Worm (Caenorhabditis elegans) whole organism, young adult: ENCODE data around the gene ttr-47.

Experiments
- B0035.1 ChIP-seq: sonication (generic microtip); optimal IDR thresholded peaks from 2 replicates; lab custom pipeline; 2016; ENCODE audit warnings: missing genetic modification characterization, mild to moderate bottlenecking, missing compliant biosample characterization, missing genotype, missing genetic modification reagents
- B0261.1 ChIP-seq: sonication (generic microtip); optimal IDR thresholded peaks from 2 replicates; lab custom pipeline; 2016; ENCODE audit warnings: mild to moderate bottlenecking, missing genetic modification characterization, moderate library complexity, missing compliant biosample characterization
- B0336.3 ChIP-seq: fragments of 200-800 bp; sonication (Bioruptor generic); IDR thresholded peaks from 2 replicates; pipeline ENCODE4 v1.3.6; 2022; ENCODE audit warnings: missing genetic modification characterization, missing compliant biosample characterization
- F37B4.10 ChIP-seq: fragments of 200-800 bp; sonication (Bioruptor generic); IDR thresholded peaks from 2 replicates; pipeline ENCODE4 v1.3.6; 2022; ENCODE audit warnings: missing genetic modification characterization, missing compliant biosample characterization
- F57A8.1 ChIP-seq: fragments of 200-800 bp; sonication (Bioruptor generic); optimal IDR thresholded peaks from 2 replicates; lab custom pipeline; 2018; ENCODE audit warnings: mild to moderate bottlenecking, missing genetic modification characterization, moderate library complexity, missing compliant biosample characterization
- K12H6.12 ChIP-seq: fragments of 200-800 bp; sonication (Bioruptor generic); optimal IDR thresholded peaks from 2 replicates; lab custom pipeline; 2018; ENCODE audit warnings: mild to moderate bottlenecking, missing genetic modification characterization, missing compliant biosample characterization
- Y67H2A.10 ChIP-seq: fragments of 200-800 bp; sonication (Bioruptor generic); conservative IDR thresholded peaks from 2 replicates; pipeline ENCODE4 v1.3.6; 2022; ENCODE audit warnings: missing genetic modification reagents, missing genetic modification characterization, missing compliant biosample characterization
- Y79H2A.3 ChIP-seq: fragments of 200-800 bp; sonication (Bioruptor generic); conservative IDR thresholded peaks from 2 replicates; pipeline ENCODE4 v1.3.6; 2022; ENCODE audit warnings: missing genetic modification reagents, missing genetic modification characterization, missing compliant biosample characterization
- ama-1 ChIP-seq, 3 experiments: fragments of 150-350 bp in 1 of 3; sonication (generic microtip) in 2 of 3; optimal IDR thresholded peaks; 2 replicates each; lab custom pipeline; 2014 to 2018; ENCODE audit warnings: missing biosample characterization in 2 of 3, missing genetic modification characterization in 2 of 3, missing genetic modification reagents in 2 of 3
- attf-5 ChIP-seq: fragments of 200-800 bp; sonication (Bioruptor generic); optimal IDR thresholded peaks from 2 replicates; lab custom pipeline; 2018; ENCODE audit warnings: mild to moderate bottlenecking, missing genetic modification characterization, missing compliant biosample characterization
- attf-6 ChIP-seq: fragments of 200-800 bp; sonication (Bioruptor generic); IDR thresholded peaks from 2 replicates; pipeline ENCODE4 v1.3.6; 2022; ENCODE audit warnings: missing genetic modification reagents, missing genetic modification characterization, missing compliant biosample characterization
- cebp-1 ChIP-seq, 2 experiments: fragments of 200-800 bp in 1 of 2; sonication (Bioruptor generic) in 1 of 2; sonication (generic microtip) in 1 of 2; IDR thresholded peaks in 1 of 2; optimal IDR thresholded peaks in 1 of 2; 2 replicates each; pipeline versions ENCODE4 v1.3.6 to Lab custom; 2017 to 2022; ENCODE audit warnings: missing compliant biosample characterization in 2 of 2, missing genetic modification characterization in 2 of 2, mild to moderate bottlenecking in 1 of 2, missing genetic modification reagents in 1 of 2, moderate library complexity in 1 of 2
- cebp-2 ChIP-seq: fragments of 200-800 bp; sonication (Bioruptor generic); IDR thresholded peaks from 2 replicates; pipeline ENCODE4 v1.3.6; 2022; ENCODE audit warnings: missing genetic modification characterization, missing compliant biosample characterization
- ceh-100 ChIP-seq: fragments of 200-800 bp; sonication (Bioruptor generic); IDR thresholded peaks from 2 replicates; pipeline ENCODE4 v1.3.6; 2022; ENCODE audit warnings: missing genetic modification reagents, missing genetic modification characterization, missing compliant biosample characterization
- ceh-58 ChIP-seq: fragments of 200-800 bp; sonication (Bioruptor generic); IDR thresholded peaks from 2 replicates; pipeline ENCODE4 v1.3.6; 2022; ENCODE audit warnings: missing genetic modification characterization, missing compliant biosample characterization
- ceh-79 ChIP-seq: sonication (generic microtip); optimal IDR thresholded peaks from 2 replicates; lab custom pipeline; 2017; ENCODE audit warnings: mild to moderate bottlenecking, missing genetic modification characterization, missing compliant biosample characterization
- chd-7 ChIP-seq: sonication (generic microtip); optimal IDR thresholded peaks from 2 replicates; lab custom pipeline; 2016; ENCODE audit warnings: mild to moderate bottlenecking, missing genetic modification characterization, moderate library complexity, missing compliant biosample characterization
- die-1 ChIP-seq: sonication (generic microtip); optimal IDR thresholded peaks from 2 replicates; lab custom pipeline; 2016; ENCODE audit warnings: missing genotype, mild to moderate bottlenecking, missing genetic modification characterization, missing compliant biosample characterization
- dox-1 ChIP-seq: fragments of 200-800 bp; sonication (Bioruptor generic); IDR thresholded peaks from 2 replicates; pipeline ENCODE4 v1.3.6; 2022; ENCODE audit warnings: missing genetic modification reagents, missing genetic modification characterization, missing compliant biosample characterization
- dpl-1 ChIP-seq: fragments of 150-350 bp; optimal IDR thresholded peaks from 2 replicates; lab custom pipeline; 2014; ENCODE audit warnings: missing biosample characterization, missing genetic modification reagents, missing genetic modification characterization
- egl-18 ChIP-seq: fragments of 200-800 bp; sonication (Bioruptor generic); IDR thresholded peaks from 2 replicates; pipeline ENCODE4 v1.3.6; 2022; ENCODE audit warnings: missing genetic modification reagents, missing genetic modification characterization, missing compliant biosample characterization
- egl-44 ChIP-seq: fragments of 200-800 bp; sonication (Bioruptor generic); IDR thresholded peaks from 2 replicates; pipeline ENCODE4 v1.3.6; 2022; ENCODE audit warnings: missing genetic modification reagents, missing genetic modification characterization, missing compliant biosample characterization
- ets-4 ChIP-seq: fragments of 200-800 bp; sonication (Bioruptor generic); optimal IDR thresholded peaks from 2 replicates; lab custom pipeline; 2018; ENCODE audit warnings: mild to moderate bottlenecking, missing genetic modification characterization, missing compliant biosample characterization
- him-1 ChIP-seq: sonication (generic microtip); optimal IDR thresholded peaks from 2 replicates; lab custom pipeline; 2016; ENCODE audit warnings: missing genotype, missing genetic modification reagents, missing genetic modification characterization, missing compliant biosample characterization
- let-607 ChIP-seq, 2 experiments: fragments of 200-800 bp in 1 of 2; sonication (Bioruptor generic) in 1 of 2; sonication (generic microtip) in 1 of 2; optimal IDR thresholded peaks; 2 replicates each; lab custom pipeline; 2016 to 2018; ENCODE audit warnings: mild to moderate bottlenecking in 2 of 2, missing compliant biosample characterization in 2 of 2, missing genetic modification characterization in 2 of 2, moderate library complexity in 2 of 2, missing genotype in 1 of 2
- lin-26 ChIP-seq: fragments of 200-800 bp; sonication (Bioruptor generic); IDR thresholded peaks from 2 replicates; pipeline ENCODE4 v1.3.6; 2022; ENCODE audit warnings: missing genetic modification reagents, missing genetic modification characterization, missing compliant biosample characterization
- lin-35 ChIP-seq, 3 experiments: fragments of 150-350 bp in 2 of 3; sonication (generic microtip) in 1 of 3; optimal IDR thresholded peaks; 2 replicates each; lab custom pipeline; 2014 to 2018; ENCODE audit warnings: missing biosample characterization in 3 of 3, missing genetic modification characterization in 3 of 3, missing genetic modification reagents in 3 of 3
- lin-40 ChIP-seq: sonication (generic microtip); optimal IDR thresholded peaks from 2 replicates; lab custom pipeline; 2016; ENCODE audit warnings: missing genetic modification characterization, mild to moderate bottlenecking, missing compliant biosample characterization, missing genotype, missing genetic modification reagents
- lin-54 ChIP-seq: fragments of 200-800 bp; sonication (Bioruptor generic); optimal IDR thresholded peaks from 2 replicates; lab custom pipeline; 2018; ENCODE audit warnings: mild to moderate bottlenecking, missing genetic modification characterization, missing compliant biosample characterization
- madf-10 ChIP-seq: sonication (generic microtip); optimal IDR thresholded peaks from 2 replicates; lab custom pipeline; 2016; ENCODE audit warnings: mild to moderate bottlenecking, missing genetic modification characterization, missing compliant biosample characterization
- mcd-1 ChIP-seq: fragments of 200-800 bp; sonication (Bioruptor generic); IDR thresholded peaks from 2 replicates; pipeline ENCODE4 v1.3.6; 2022; ENCODE audit warnings: missing genetic modification reagents, missing genetic modification characterization, missing compliant biosample characterization
- mxl-1 ChIP-seq: sonication (generic microtip); optimal IDR thresholded peaks from 2 replicates; lab custom pipeline; 2016; ENCODE audit warnings: missing genetic modification characterization, missing compliant biosample characterization
- nhr-90 ChIP-seq: sonication (generic microtip); optimal IDR thresholded peaks from 2 replicates; lab custom pipeline; 2016; ENCODE audit warnings: missing genotype, mild to moderate bottlenecking, missing genetic modification characterization, missing compliant biosample characterization
- pbrm-1 ChIP-seq: fragments of 200-800 bp; sonication (Bioruptor generic); IDR thresholded peaks from 2 replicates; pipeline ENCODE4 v1.3.6; 2022; ENCODE audit warnings: missing genetic modification reagents, missing genetic modification characterization, missing compliant biosample characterization
- pha-4 ChIP-seq: fragments of 150-350 bp; sonication (generic microtip); optimal IDR thresholded peaks from 2 replicates; lab custom pipeline; 2014; ENCODE audit warnings: missing biosample characterization, missing genetic modification reagents, missing genetic modification characterization
- rcor-1 ChIP-seq: fragments of 200-800 bp; sonication (Bioruptor generic); IDR thresholded peaks from 2 replicates; pipeline ENCODE4 v1.3.6; 2022; ENCODE audit warnings: missing genetic modification reagents, missing genetic modification characterization, missing compliant biosample characterization
- rec-8 ChIP-seq, 2 experiments: sonication (generic microtip); optimal IDR thresholded peaks; 2 replicates each; lab custom pipeline; 2016; ENCODE audit warnings: mild to moderate bottlenecking in 2 of 2, missing genetic modification characterization in 2 of 2, missing genetic modification reagents in 2 of 2, missing genotype in 2 of 2, missing biosample characterization in 1 of 2, missing compliant biosample characterization in 1 of 2, moderate library complexity in 1 of 2
- rpc-1 ChIP-seq, 2 experiments: fragments of 150-350 bp in 1 of 2; sonication (generic microtip) in 1 of 2; optimal IDR thresholded peaks; 2 replicates each; lab custom pipeline; 2014 to 2018; ENCODE audit warnings: missing biosample characterization in 1 of 2, missing genetic modification characterization in 1 of 2, missing genetic modification reagents in 1 of 2, missing genotype in 1 of 2
- snpc-1.3 ChIP-seq: sonication (generic microtip); optimal IDR thresholded peaks from 2 replicates; lab custom pipeline; 2017; ENCODE audit warnings: missing genetic modification characterization, mild to moderate bottlenecking, missing compliant biosample characterization, antibody characterized with exemption, moderate library complexity, missing genotype, missing genetic modification reagents; ENCODE audit not compliant: insufficient read depth
- tbp1 ChIP-seq: fragments of 200-800 bp; sonication (Bioruptor generic); optimal IDR thresholded peaks from 2 replicates; lab custom pipeline; 2018; ENCODE audit warnings: mild to moderate bottlenecking, missing genetic modification characterization, missing compliant biosample characterization
- unc-62 ChIP-seq: fragments of 150-350 bp; optimal IDR thresholded peaks from 2 replicates; lab custom pipeline; 2014; ENCODE audit warnings: missing biosample characterization, missing genetic modification reagents, missing genetic modification characterization
- xnd-1 ChIP-seq: sonication (generic microtip); optimal IDR thresholded peaks from 2 replicates; lab custom pipeline; 2016; ENCODE audit warnings: missing genotype, missing genetic modification reagents, missing genetic modification characterization, missing compliant biosample characterization
- zim-3 ChIP-seq: sonication (generic microtip); optimal IDR thresholded peaks from 2 replicates; lab custom pipeline; 2017; ENCODE audit warnings: mild to moderate bottlenecking, missing genetic modification characterization, moderate library complexity, missing compliant biosample characterization
- ztf-18 ChIP-seq: sonication (generic microtip); optimal IDR thresholded peaks from 2 replicates; lab custom pipeline; 2016; ENCODE audit warnings: missing genotype, mild to moderate bottlenecking, missing genetic modification characterization, missing compliant biosample characterization
- ztf-3 ChIP-seq: fragments of 200-800 bp; sonication (Bioruptor generic); optimal IDR thresholded peaks from 2 replicates; lab custom pipeline; 2018; ENCODE audit warnings: mild to moderate bottlenecking, missing genetic modification characterization, missing compliant biosample characterization

Gene ttr-47

ce11 chrV:8935104-8935503 lies 12.2 kb downstream of the ttr-47 start (continued):
- TF ChIP-seq ceh-79 (tag; lab: Kevin White, UChicago) (no peak), ceh-100 (GFP tag; lab: Robert Waterston, UW) (no peak), egl-44 (GFP tag; lab: Robert Waterston, UW) (no peak), unc-62 (no peak), cebp-1 (GFP tag; IDR thresholded peaks at IDR 0.05; lab: Robert Waterston, UW) (no peak), cebp-1 (tag; optimal IDR thresholded peaks at IDR 0.05; lab: Kevin White, UChicago) (peak; percentile 15), dpl-1 (no peak), mxl-1 (no peak), xnd-1 (tag; lab: Kevin White, UChicago) (no peak), K12H6.12 (no peak), ceh-58 (GFP tag; lab: Robert Waterston, UW) (no peak), him-1 (no peak), Y79H2A.3 (GFP tag; lab: Robert Waterston, UW) (no peak), cebp-2 (GFP tag; lab: Robert Waterston, UW) (no peak), B0336.3 (no peak), attf-6 (0 out of 2 replicates have a peak, but pooled peaks have one; percentile 16), F37B4.10 (GFP tag; lab: Robert Waterston, UW) (no peak), B0035.1 (no peak), lin-40 (tag; lab: Kevin White, UChicago) (peak; percentile 18), attf-5 (peak; percentile 15), F57A8.1 (GFP tag; lab: Kevin White, UChicago) (no peak)

DNA sequence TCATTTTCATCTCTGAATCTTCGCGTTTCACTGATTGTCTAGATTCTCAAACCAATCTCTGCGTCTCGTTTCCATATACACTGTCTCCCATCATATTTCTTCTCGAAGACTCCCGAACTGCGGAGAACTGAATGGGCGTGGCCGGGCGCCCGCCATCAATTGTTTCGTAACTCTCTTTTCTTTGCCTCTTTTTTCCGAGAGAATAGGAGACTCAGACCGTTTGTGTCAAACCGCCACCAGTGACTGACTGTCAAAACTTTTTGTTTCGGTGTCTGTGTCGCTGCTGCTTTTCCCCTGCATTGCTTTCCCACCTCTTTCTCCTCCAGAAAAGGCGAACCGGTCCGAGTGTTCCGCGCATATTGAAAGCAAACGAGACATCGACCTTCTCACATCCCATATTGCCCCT lies 13.3 kb downstream of the ttr-47 start, which contains the start of gene unc-23:
Gene unc-23, plus strand, starts transcription at position 176 of the 406 bp plus-strand sequence.
- TF ChIP-seq tbp1 (GFP tag; lab: Kevin White, UChicago) (peak; percentile 65), rcor-1 (GFP tag; lab: Robert Waterston, UW) (peak; percentile 62), ets-4 (GFP tag; lab: Kevin White, UChicago) (peak; percentile 69), mcd-1 (GFP tag; lab: Robert Waterston, UW) (peak; percentile 66), ztf-3 (GFP tag; lab: Kevin White, UChicago) (peak; percentile 78), rpc-1 (optimal IDR thresholded peaks at IDR 0.05; lab: Kevin White, UChicago) (peak; percentile 64), rpc-1 (tag; optimal IDR thresholded peaks at IDR 0.05; lab: Kevin White, UChicago) (no peak), lin-26 (peak; percentile 64; the same call in 1 of the 2 replicates), unc-62 (peak; percentile 87), ztf-18 (tag; lab: Kevin White, UChicago) (no peak), attf-5 (peak; percentile 81), lin-40 (tag; lab: Kevin White, UChicago) (peak; percentile 91), chd-7 (peak; percentile 89), lin-35 (GFP tag; optimal IDR thresholded peaks at IDR 0.05; lab: Kevin White, UChicago) (peak in 1 of 3 experiments; percentile 29), egl-18 (GFP tag; lab: Robert Waterston, UW) (0 out of 2 replicates have a peak, but pooled peaks have one; percentile 54), let-607 (tag; optimal IDR thresholded peaks at IDR 0.05; lab: Kevin White, UChicago) (peak; percentile 40 to 75), madf-10 (tag; lab: Kevin White, UChicago) (peak; percentile 86), pbrm-1 (peak; percentile 75), B0261.1 (tag; lab: Kevin White, UChicago) (no peak), snpc-1.3 (tag; lab: Kevin White, UChicago) (peak; percentile 2), cebp-1 (GFP tag; IDR thresholded peaks at IDR 0.05; lab: Robert Waterston, UW) (peak; percentile 95), cebp-1 (tag; optimal IDR thresholded peaks at IDR 0.05; lab: Kevin White, UChicago) (peak; percentile 98), ama-1 (optimal IDR thresholded peaks at IDR 0.05; lab: Kevin White, UChicago) (peak; percentile 54), ama-1 (GFP tag; optimal IDR thresholded peaks at IDR 0.05; lab: Kevin White, UChicago) (no peak), pha-4 (tag; lab: Kevin White, UChicago) (peak; percentile 45), dox-1 (peak; percentile 64), die-1 (tag; lab: Kevin White, UChicago) (peak; percentile 10), lin-54 (peak; percentile 54), nhr-90 (peak; percentile 74), zim-3 (peak; percentile 44), Y67H2A.10 (GFP tag; lab: Robert Waterston, UW) (0 out of 2 replicates have a peak, but pooled peaks have one; percentile 59), dpl-1 (no peak), rec-8 (tag; optimal IDR thresholded peaks at IDR 0.05; lab: Kevin White, UChicago) (no peak)
